Worm (Caenorhabditis elegans): ENCODE results near the gene ifd-2.

Gene ifd-2

ce11 chrX:784853-785252 lies 30.9 kb downstream of the ifd-2 start, which contains the start of gene T04G9.6:
Gene T04G9.6, minus strand, starts transcription at chrX:784953.
- TF ChIP-seq tbx-8 (GFP tag; optimal IDR thresholded peaks at IDR 0.05) (no peak), drap-1 (GFP tag; optimal IDR thresholded peaks at IDR 0.05) (no peak), elt-1 (tag; optimal IDR thresholded peaks at IDR 0.05; ENCODE audit: borderline replicate concordance, insufficient read depth) (no peak), nhr-12 (tag; optimal IDR thresholded peaks at IDR 0.05) (no peak), zip-8 (tag; optimal IDR thresholded peaks at IDR 0.05) (no peak), pha-4 (tag; optimal IDR thresholded peaks at IDR 0.05) (no peak), nhr-28 (tag; optimal IDR thresholded peaks at IDR 0.05) (no peak), cnd-1 (tag; optimal IDR thresholded peaks at IDR 0.05) (no peak), lin-32 (GFP tag; optimal IDR thresholded peaks at IDR 0.05) (no peak), mls-2 (tag; optimal IDR thresholded peaks at IDR 0.05) (no peak), unc-39 (tag; optimal IDR thresholded peaks at IDR 0.05) (no peak)

ce11 chrX:780027-780426 lies 35.7 kb downstream of the ifd-2 start:
- no peak for TF ChIP-seq pha-4 (tag; optimal IDR thresholded peaks at IDR 0.05)
- TF ChIP-seq ztf-11 (tag; optimal IDR thresholded peaks at IDR 0.05), result no peak
- TF ChIP-seq snpc-4 (tag; optimal IDR thresholded peaks at IDR 0.05), result no peak
- no peak for TF ChIP-seq elt-1 (tag; optimal IDR thresholded peaks at IDR 0.05; ENCODE audit: borderline replicate concordance, insufficient read depth)
- no peak for TF ChIP-seq lin-32 (GFP tag; optimal IDR thresholded peaks at IDR 0.05)
- TF ChIP-seq ham-2 (GFP tag; optimal IDR thresholded peaks at IDR 0.05), result no peak
- no peak for TF ChIP-seq nhr-76 (tag; optimal IDR thresholded peaks at IDR 0.05)
- TF ChIP-seq M03D4.4 (tag; optimal IDR thresholded peaks at IDR 0.05), result no peak
- no peak for TF ChIP-seq tbx-8 (GFP tag; optimal IDR thresholded peaks at IDR 0.05)
- no peak for TF ChIP-seq mep-1 (tag; optimal IDR thresholded peaks at IDR 0.05)
- TF ChIP-seq cnd-1 (tag; optimal IDR thresholded peaks at IDR 0.05), result no peak
- TF ChIP-seq bed-3 (GFP tag; optimal IDR thresholded peaks at IDR 0.05), result no peak
- TF ChIP-seq zip-8 (tag; optimal IDR thresholded peaks at IDR 0.05), result no peak
- TF ChIP-seq nhr-12 (tag; optimal IDR thresholded peaks at IDR 0.05), result no peak
- no peak for TF ChIP-seq drap-1 (GFP tag; optimal IDR thresholded peaks at IDR 0.05)
- no peak for TF ChIP-seq nhr-237 (tag; optimal IDR thresholded peaks at IDR 0.05)
- TF ChIP-seq lsy-2 (tag; optimal IDR thresholded peaks at IDR 0.05), result no peak
- TF ChIP-seq unc-120 (tag; optimal IDR thresholded peaks at IDR 0.05; ENCODE audit: poor library complexity, severe bottlenecking), result no peak
- no peak for TF ChIP-seq flh-1 (GFP tag; optimal IDR thresholded peaks at IDR 0.05)
- TF ChIP-seq nhr-28 (tag; optimal IDR thresholded peaks at IDR 0.05), result no peak

ce11 chrX:779259-779658 lies 36.5 kb downstream of the ifd-2 start:
- TF ChIP-seq unc-120 (tag; optimal IDR thresholded peaks at IDR 0.05; ENCODE audit: poor library complexity, severe bottlenecking) (no peak), nhr-12 (tag; optimal IDR thresholded peaks at IDR 0.05) (no peak), mab-5 (tag; optimal IDR thresholded peaks at IDR 0.05) (no peak), blmp-1 (tag; optimal IDR thresholded peaks at IDR 0.05) (no peak), nhr-237 (tag; optimal IDR thresholded peaks at IDR 0.05) (no peak), snpc-4 (tag; optimal IDR thresholded peaks at IDR 0.05) (no peak), ces-1 (GFP tag; optimal IDR thresholded peaks at IDR 0.05) (no peak), ham-2 (GFP tag; optimal IDR thresholded peaks at IDR 0.05) (no peak), mls-2 (tag; optimal IDR thresholded peaks at IDR 0.05) (no peak), sem-2 (GFP tag; optimal IDR thresholded peaks at IDR 0.05) (no peak), zip-8 (tag; optimal IDR thresholded peaks at IDR 0.05) (no peak), ztf-11 (tag; optimal IDR thresholded peaks at IDR 0.05) (no peak), ceh-43 (GFP tag; optimal IDR thresholded peaks at IDR 0.05) (no peak), hlh-1 (tag; optimal IDR thresholded peaks at IDR 0.05) (no peak), lin-13 (tag; optimal IDR thresholded peaks at IDR 0.05) (no peak), ceh-39 (tag; optimal IDR thresholded peaks at IDR 0.05) (no peak), ceh-83 (GFP tag; optimal IDR thresholded peaks at IDR 0.05) (no peak), lin-32 (GFP tag; optimal IDR thresholded peaks at IDR 0.05) (no peak)

ce11 chrX:777421-777820 lies 38.3 kb downstream of the ifd-2 start, which contains the start of gene nas-15:
Gene nas-15, plus strand, starts transcription at chrX:777721.
- no peak for TF ChIP-seq flh-1 (GFP tag; optimal IDR thresholded peaks at IDR 0.05)
- no peak for TF ChIP-seq ceh-39 (tag; optimal IDR thresholded peaks at IDR 0.05)
- no peak for TF ChIP-seq M03D4.4 (tag; optimal IDR thresholded peaks at IDR 0.05)
- TF ChIP-seq hlh-1 (tag; optimal IDR thresholded peaks at IDR 0.05), result no peak
- TF ChIP-seq nhr-76 (tag; optimal IDR thresholded peaks at IDR 0.05), result no peak
- TF ChIP-seq mep-1 (tag; optimal IDR thresholded peaks at IDR 0.05), result no peak
- no peak for TF ChIP-seq sem-2 (GFP tag; optimal IDR thresholded peaks at IDR 0.05)
- TF ChIP-seq mls-2 (tag; optimal IDR thresholded peaks at IDR 0.05), result no peak
- no peak for TF ChIP-seq ces-1 (GFP tag; optimal IDR thresholded peaks at IDR 0.05)
- TF ChIP-seq nhr-28 (tag; optimal IDR thresholded peaks at IDR 0.05), result no peak
- TF ChIP-seq blmp-1 (tag; optimal IDR thresholded peaks at IDR 0.05), result no peak
- no peak for TF ChIP-seq drap-1 (GFP tag; optimal IDR thresholded peaks at IDR 0.05)
- TF ChIP-seq pha-4 (tag; optimal IDR thresholded peaks at IDR 0.05), result no peak
- TF ChIP-seq zip-8 (tag; optimal IDR thresholded peaks at IDR 0.05), result no peak
- TF ChIP-seq ham-2 (GFP tag; optimal IDR thresholded peaks at IDR 0.05), result no peak
- TF ChIP-seq ztf-11 (tag; optimal IDR thresholded peaks at IDR 0.05), result no peak
- TF ChIP-seq nhr-237 (tag; optimal IDR thresholded peaks at IDR 0.05), result no peak
- TF ChIP-seq mab-5 (tag; optimal IDR thresholded peaks at IDR 0.05), result no peak
